Worm (Caenorhabditis elegans): ENCODE measurements around the gene sre-33.

ce11 chrII:12489903-12490302, 36.8 kb downstream of the sre-33 start, which contains the start of gene T21B4.15:
- TF ChIP-seq cnd-1 (tag; optimal IDR thresholded peaks at IDR 0.05) (no peak), snpc-4 (tag; optimal IDR thresholded peaks at IDR 0.05) (no peak), elt-3 (tag; optimal IDR thresholded peaks at IDR 0.05) (no peak), elt-1 (tag; optimal IDR thresholded peaks at IDR 0.05; ENCODE audit: borderline replicate concordance, insufficient read depth) (no peak), lin-32 (GFP tag; optimal IDR thresholded peaks at IDR 0.05) (no peak), nhr-12 (tag; optimal IDR thresholded peaks at IDR 0.05) (no peak), unc-62 (GFP tag; optimal IDR thresholded peaks at IDR 0.05) (no peak), lsy-2 (tag; optimal IDR thresholded peaks at IDR 0.05) (no peak), nhr-76 (tag; optimal IDR thresholded peaks at IDR 0.05) (no peak), hlh-1 (tag; optimal IDR thresholded peaks at IDR 0.05) (no peak), sem-2 (GFP tag; optimal IDR thresholded peaks at IDR 0.05) (no peak)
